Fruit fly (Drosophila melanogaster) whole organism, embryonic: ENCODE results near the gene Pdh.
A peak's percentile ranks its signal among the peaks of the same experiment; 100 is the strongest.

Source experiments
- B-H1 ChIP-seq: fragments of 200-800 bp; sonication (Bioruptor generic); IDR thresholded peaks from 3 replicates; pipeline ENCODE4 v1.3.6; 2022; ENCODE audit warnings: missing biosample characterization, missing genetic modification characterization
- Bdp1 ChIP-seq: fragments of 200-800 bp; sonication (Bioruptor generic); optimal IDR thresholded peaks from 3 replicates; lab custom pipeline; 2016; ENCODE audit warnings: missing biosample characterization, missing genetic modification characterization
- Bteb2 ChIP-seq: fragments of 200-800 bp; sonication (Bioruptor generic); optimal IDR thresholded peaks from 2 replicates; lab custom pipeline; 2016; ENCODE audit warnings: missing biosample characterization, missing genetic modification characterization
- CG10565 ChIP-seq: fragments of 200-800 bp; sonication (Bioruptor generic); optimal IDR thresholded peaks from 3 replicates; lab custom pipeline; 2016; ENCODE audit warnings: missing biosample characterization, mild to moderate bottlenecking, missing genetic modification characterization
- CG13424 ChIP-seq: fragments of 200-800 bp; sonication (Bioruptor generic); optimal IDR thresholded peaks from 2 replicates; lab custom pipeline; 2019; ENCODE audit warnings: missing biosample characterization, mild to moderate bottlenecking, missing genetic modification characterization, moderate library complexity
- CG14050 ChIP-seq: fragments of 200-800 bp; sonication (Bioruptor generic); IDR thresholded peaks from 3 replicates; pipeline ENCODE4 v1.3.6; 2022; ENCODE audit warnings: missing biosample characterization, missing genetic modification characterization
- CG14965 ChIP-seq: fragments of 200-800 bp; sonication (Bioruptor generic); optimal IDR thresholded peaks from 2 replicates; lab custom pipeline; 2016; ENCODE audit warnings: missing biosample characterization, missing genetic modification characterization, borderline replicate concordance
- CG2678 ChIP-seq: fragments of 200-800 bp; sonication (Bioruptor generic); optimal IDR thresholded peaks from 3 replicates; lab custom pipeline; 2019; ENCODE audit warnings: missing biosample characterization, mild to moderate bottlenecking, missing genetic modification characterization, moderate library complexity
- CG34224 ChIP-seq: fragments of 200-800 bp; sonication (Bioruptor generic); IDR thresholded peaks from 3 replicates; pipeline ENCODE4 v1.3.6; 2022; ENCODE audit warnings: missing biosample characterization, missing genetic modification characterization; ENCODE audit not compliant: partially characterized antibody
- CG4404 ChIP-seq: fragments of 200-800 bp; sonication (Bioruptor generic); IDR thresholded peaks from 2 replicates; pipeline ENCODE4 v1.3.6; 2022; ENCODE audit warnings: missing biosample characterization, missing genetic modification characterization
- CG4617 ChIP-seq: fragments of 200-800 bp; sonication (Bioruptor generic); optimal IDR thresholded peaks from 3 replicates; lab custom pipeline; 2016; ENCODE audit warnings: missing biosample characterization, missing genetic modification characterization, borderline replicate concordance
- CG6854 ChIP-seq: fragments of 200-800 bp; sonication (Bioruptor generic); optimal IDR thresholded peaks from 3 replicates; lab custom pipeline; 2017; ENCODE audit warnings: missing biosample characterization, mild to moderate bottlenecking, missing genetic modification characterization
- CG7745 ChIP-seq: fragments of 200-800 bp; sonication (Bioruptor generic); optimal IDR thresholded peaks from 2 replicates; lab custom pipeline; 2018; ENCODE audit warnings: missing biosample characterization, mild to moderate bottlenecking, missing genetic modification characterization, moderate library complexity
- CG8924 ChIP-seq: fragments of 200-800 bp; optimal IDR thresholded peaks from 3 replicates; lab custom pipeline; 2019; ENCODE audit warnings: missing biosample characterization, mild to moderate bottlenecking, missing genetic modification characterization, moderate library complexity
- CG8944 ChIP-seq: fragments of 200-800 bp; sonication (Bioruptor generic); optimal IDR thresholded peaks from 3 replicates; lab custom pipeline; 2016; ENCODE audit warnings: missing biosample characterization, missing genetic modification characterization
- CG9876 ChIP-seq: fragments of 200-800 bp; sonication (Bioruptor generic); optimal IDR thresholded peaks from 2 replicates; lab custom pipeline; 2016; ENCODE audit warnings: missing biosample characterization, missing genetic modification characterization
- Chrac-16 ChIP-seq: fragments of 200-800 bp; sonication (Bioruptor generic); optimal IDR thresholded peaks from 3 replicates; lab custom pipeline; 2016; ENCODE audit warnings: missing biosample characterization, missing genetic modification characterization
- H15 ChIP-seq: fragments of 200-800 bp; sonication (Bioruptor generic); IDR thresholded peaks from 3 replicates; pipeline ENCODE4 v1.3.6; 2022; ENCODE audit warnings: missing biosample characterization, missing genetic modification characterization
- HHEX ChIP-seq: fragments of 200-800 bp; sonication (Bioruptor generic); optimal IDR thresholded peaks from 3 replicates; lab custom pipeline; 2017; ENCODE audit warnings: missing biosample characterization, mild to moderate bottlenecking, missing genetic modification characterization, missing genetic modification reagents
- HmgD ChIP-seq: fragments of 200-800 bp; sonication (Bioruptor generic); optimal IDR thresholded peaks from 3 replicates; lab custom pipeline; 2016; ENCODE audit warnings: missing biosample characterization, missing genetic modification characterization
- Max ChIP-seq: fragments of 200-800 bp; sonication (Bioruptor generic); optimal IDR thresholded peaks from 2 replicates; lab custom pipeline; 2016; ENCODE audit warnings: missing biosample characterization, mild to moderate bottlenecking, missing genetic modification characterization
- Med ChIP-seq: fragments of 200-800 bp; sonication (Bioruptor generic); peaks from one replicate; lab custom pipeline; 2016; ENCODE audit warnings: missing biosample characterization, missing genetic modification characterization, mild to moderate bottlenecking, inconsistent platforms, moderate library complexity
- NK7.1 ChIP-seq: fragments of 200-800 bp; sonication (Bioruptor generic); optimal IDR thresholded peaks from 3 replicates; lab custom pipeline; 2016; ENCODE audit warnings: missing biosample characterization, missing genetic modification characterization
- NfI ChIP-seq: fragments of 200-800 bp; sonication (Bioruptor generic); optimal IDR thresholded peaks from 3 replicates; lab custom pipeline; 2018; ENCODE audit warnings: missing biosample characterization, mild to moderate bottlenecking, missing genetic modification characterization, moderate library complexity
- Spps ChIP-seq: fragments of 200-800 bp; sonication (Bioruptor generic); optimal IDR thresholded peaks from 2 replicates; lab custom pipeline; 2018; ENCODE audit warnings: missing biosample characterization, mild to moderate bottlenecking, missing genetic modification characterization
- TFAM ChIP-seq: fragments of 200-800 bp; sonication (Bioruptor generic); optimal IDR thresholded peaks from 2 replicates; lab custom pipeline; 2017; ENCODE audit warnings: missing biosample characterization, missing genetic modification characterization, inconsistent platforms
- ab ChIP-seq: fragments of 200-800 bp; sonication (Bioruptor generic); optimal IDR thresholded peaks from 2 replicates; lab custom pipeline; 2016; ENCODE audit warnings: missing biosample characterization, missing genetic modification characterization
- aop ChIP-seq: fragments of 200-800 bp; sonication (Bioruptor generic); IDR thresholded peaks from 2 replicates; pipeline ENCODE4 v1.3.6; 2022; ENCODE audit warnings: missing biosample characterization, missing genetic modification characterization
- ato ChIP-seq: fragments of 200-800 bp; sonication (Bioruptor generic); IDR thresholded peaks from 2 replicates; pipeline ENCODE4 v1.3.6; 2022; ENCODE audit warnings: missing biosample characterization, missing genetic modification characterization; ENCODE audit not compliant: partially characterized antibody
- bowl ChIP-seq: fragments of 200-800 bp; sonication (Bioruptor generic); IDR thresholded peaks from 2 replicates; pipeline ENCODE4 v1.3.6; 2022; ENCODE audit warnings: missing biosample characterization, missing genetic modification characterization
- br ChIP-seq: fragments of >200 bp; optimal IDR thresholded peaks from 2 replicates; lab custom pipeline; 2017
- chn ChIP-seq: fragments of 200-800 bp; sonication (Bioruptor generic); optimal IDR thresholded peaks from 2 replicates; lab custom pipeline; 2016; ENCODE audit warnings: missing biosample characterization, missing genetic modification characterization
- dmrt99B ChIP-seq: fragments of 200-800 bp; sonication (Bioruptor generic); optimal IDR thresholded peaks from 2 replicates; lab custom pipeline; 2018; ENCODE audit warnings: missing biosample characterization, mild to moderate bottlenecking, missing genetic modification characterization, moderate library complexity
- eyg ChIP-seq: fragments of 200-800 bp; sonication (Bioruptor generic); optimal IDR thresholded peaks from 3 replicates; lab custom pipeline; 2016; ENCODE audit warnings: missing biosample characterization, missing genetic modification characterization
- gce ChIP-seq: fragments of 200-800 bp; sonication (Bioruptor generic); IDR thresholded peaks from 3 replicates; pipeline ENCODE4 v1.3.6; 2022; ENCODE audit warnings: missing biosample characterization, missing genetic modification characterization
- grn ChIP-seq: fragments of 200-800 bp; sonication (Bioruptor generic); optimal IDR thresholded peaks from 3 replicates; lab custom pipeline; 2017; ENCODE audit warnings: missing biosample characterization, missing genetic modification characterization
- her ChIP-seq: fragments of 200-800 bp; sonication (Bioruptor generic); optimal IDR thresholded peaks from 2 replicates; lab custom pipeline; 2016; ENCODE audit warnings: missing biosample characterization, missing genetic modification characterization
- insv ChIP-seq, 2 experiments: fragments of 200-800 bp; sonication (Bioruptor generic); optimal IDR thresholded peaks; 3 replicates each; lab custom pipeline; 2016 to 2018; ENCODE audit warnings: missing biosample characterization in 2 of 2, missing genetic modification characterization in 2 of 2
- inv ChIP-seq: fragments of 200-800 bp; sonication (Bioruptor generic); IDR thresholded peaks from 2 replicates; pipeline ENCODE4 v1.3.6; 2022; ENCODE audit warnings: missing biosample characterization, missing genetic modification characterization; ENCODE audit not compliant: partially characterized antibody
- jigr1 ChIP-seq: fragments of 200-800 bp; sonication (Bioruptor generic); IDR thresholded peaks from 3 replicates; pipeline ENCODE4 v1.3.6; 2022; ENCODE audit warnings: missing biosample characterization, missing genetic modification characterization
- jumu ChIP-seq: fragments of 200-800 bp; sonication (Bioruptor generic); optimal IDR thresholded peaks from 3 replicates; lab custom pipeline; 2016; ENCODE audit warnings: missing biosample characterization, missing genetic modification characterization
- lbe ChIP-seq: fragments of 200-800 bp; sonication (Bioruptor generic); optimal IDR thresholded peaks from 2 replicates; lab custom pipeline; 2016; ENCODE audit warnings: missing biosample characterization, mild to moderate bottlenecking, missing genetic modification characterization
- nmo ChIP-seq: fragments of 200-800 bp; sonication (Bioruptor generic); optimal IDR thresholded peaks from 2 replicates; lab custom pipeline; 2018; ENCODE audit warnings: missing biosample characterization, mild to moderate bottlenecking, missing genetic modification characterization, moderate library complexity
- odd ChIP-seq: fragments of 200-800 bp; sonication (Bioruptor generic); optimal IDR thresholded peaks from 2 replicates; lab custom pipeline; 2017; ENCODE audit warnings: missing biosample characterization, mild to moderate bottlenecking, missing genetic modification characterization
- ro ChIP-seq: fragments of 200-800 bp; sonication (Bioruptor generic); IDR thresholded peaks from 2 replicates; pipeline ENCODE4 v1.3.6; 2022; ENCODE audit warnings: missing biosample characterization, missing genetic modification characterization
- schlank ChIP-seq: fragments of 200-800 bp; sonication (Bioruptor generic); optimal IDR thresholded peaks from 2 replicates; lab custom pipeline; 2018; ENCODE audit warnings: missing biosample characterization, mild to moderate bottlenecking, missing genetic modification characterization
- scrt ChIP-seq: fragments of 200-800 bp; sonication (Bioruptor generic); optimal IDR thresholded peaks from 2 replicates; lab custom pipeline; 2018; ENCODE audit warnings: missing biosample characterization, mild to moderate bottlenecking, missing genetic modification characterization, moderate library complexity
- so ChIP-seq: fragments of 200-800 bp; sonication (Bioruptor generic); IDR thresholded peaks from 3 replicates; pipeline ENCODE4 v1.3.6; 2022; ENCODE audit warnings: missing biosample characterization, missing genetic modification characterization
- stwl ChIP-seq: fragments of 200-800 bp; sonication (Bioruptor generic); optimal IDR thresholded peaks from 3 replicates; lab custom pipeline; 2018; ENCODE audit warnings: missing biosample characterization, mild to moderate bottlenecking, missing genetic modification characterization, moderate library complexity
- trem ChIP-seq: fragments of 200-800 bp; optimal IDR thresholded peaks from 3 replicates; lab custom pipeline; 2019; ENCODE audit warnings: missing biosample characterization, mild to moderate bottlenecking, missing genetic modification characterization, moderate library complexity
- vvl ChIP-seq: fragments of 200-800 bp; sonication (Bioruptor generic); IDR thresholded peaks from 2 replicates; pipeline ENCODE4 v1.3.6; 2022; ENCODE audit warnings: missing biosample characterization, missing genetic modification characterization

The Pdh gene

dm6 chr3L:16328207-16328891 is 25.7 kb downstream of the Pdh start, which contains the start of gene CG13058 (continued):
- no peak for TF ChIP-seq jigr1 (GFP tag; lab: Robert Waterston, UW)
- TF ChIP-seq so (GFP tag; lab: Robert Waterston, UW) = peak; percentile 89
- no peak for TF ChIP-seq schlank (tag; lab: Kevin White, UChicago)
- TF ChIP-seq CG14965 (GFP tag; lab: Kevin White, UChicago) = no peak
- peak; percentile 59 for TF ChIP-seq HHEX (GFP tag; lab: Kevin White, UChicago)
- TF ChIP-seq CG13424 (tag; lab: Kevin White, UChicago) = peak; percentile 84
- peak; percentile 30 for TF ChIP-seq nmo (GFP tag; lab: Kevin White, UChicago)
- TF ChIP-seq TFAM = no peak
- no peak for TF ChIP-seq CG4404 (GFP tag; lab: Robert Waterston, UW)
- TF ChIP-seq chn = peak; percentile 46
- no peak for TF ChIP-seq ab (GFP tag; lab: Kevin White, UChicago)
- no peak for TF ChIP-seq CG10565 (GFP tag; lab: Kevin White, UChicago)
- no peak for TF ChIP-seq ato (GFP tag; lab: Robert Waterston, UW)
- TF ChIP-seq Chrac-16 (GFP tag; lab: Kevin White, UChicago) = peak; percentile 40
- no peak for TF ChIP-seq jumu (GFP tag; lab: Kevin White, UChicago)
- TF ChIP-seq inv (GFP tag; lab: Robert Waterston, UW) = no peak
- TF ChIP-seq br (lab: Kevin White, UChicago) = no peak
- TF ChIP-seq Spps (tag; lab: Kevin White, UChicago) = no peak
- no peak for TF ChIP-seq CG4617 (GFP tag; lab: Kevin White, UChicago)
- TF ChIP-seq her (GFP tag; lab: Kevin White, UChicago) = peak; percentile 2
- TF ChIP-seq CG7745 (tag; lab: Kevin White, UChicago) = no peak
- TF ChIP-seq CG6854 (GFP tag; lab: Kevin White, UChicago) = peak; percentile 39
- TF ChIP-seq CG2678 (tag; lab: Kevin White, UChicago) = peak; percentile 78
- no peak for TF ChIP-seq ro
- peak; percentile 70 for TF ChIP-seq CG8924 (tag; lab: Kevin White, UChicago)
- no peak for TF ChIP-seq gce (GFP tag; lab: Robert Waterston, UW)
- TF ChIP-seq lbe (GFP tag; lab: Kevin White, UChicago) = no peak
- TF ChIP-seq Max = peak; percentile 18
- no peak for TF ChIP-seq CG9876 (GFP tag; lab: Kevin White, UChicago)
- no peak for TF ChIP-seq CG34224 (GFP tag; lab: Robert Waterston, UW)
- TF ChIP-seq HmgD (GFP tag; lab: Kevin White, UChicago) = no peak
- no peak for TF ChIP-seq grn (GFP tag; lab: Kevin White, UChicago)
- TF ChIP-seq NfI (GFP tag; lab: Kevin White, UChicago) = peak; percentile 67
- peak; percentile 76 for TF ChIP-seq CG14050 (GFP tag; lab: Robert Waterston, UW)
- no peak for TF ChIP-seq H15 (GFP tag; lab: Robert Waterston, UW)
- peak; percentile 77 for TF ChIP-seq bowl (GFP tag; lab: Robert Waterston, UW)
- TF ChIP-seq dmrt99B (tag; lab: Kevin White, UChicago) = peak; percentile 77
- no peak for TF ChIP-seq trem (tag; lab: Kevin White, UChicago)
- no peak for TF ChIP-seq stwl (tag; lab: Kevin White, UChicago)
- no peak for TF ChIP-seq vvl (GFP tag; lab: Robert Waterston, UW)
- peak; percentile 37 for TF ChIP-seq scrt (GFP tag; lab: Kevin White, UChicago)
- peak; percentile 10 for TF ChIP-seq Bdp1 (GFP tag; lab: Kevin White, UChicago)
- TF ChIP-seq eyg (GFP tag; lab: Kevin White, UChicago) = no peak
- TF ChIP-seq odd = peak; percentile 64
- no peak for TF ChIP-seq aop (GFP tag; lab: Robert Waterston, UW)
- no peak for TF ChIP-seq insv (GFP tag; optimal IDR thresholded peaks at IDR 0.05; lab: Kevin White, UChicago)
- TF ChIP-seq B-H1 = no peak
- peak; percentile 36 for TF ChIP-seq CG8944 (GFP tag; lab: Kevin White, UChicago)
- no peak for TF ChIP-seq NK7.1 (GFP tag; lab: Kevin White, UChicago)
- peak; percentile 42 for TF ChIP-seq Bteb2 (GFP tag; lab: Kevin White, UChicago)
- peak; percentile 54 for TF ChIP-seq Med
